Worm (Caenorhabditis elegans) whole organism, L4 larva: ENCODE data around the gene T05A12.4.

Source experiments
- F10B5.3 ChIP-seq: sonication (generic microtip); optimal IDR thresholded peaks from 2 replicates; lab custom pipeline; 2016; ENCODE audit warnings: mild to moderate bottlenecking, missing genetic modification characterization, missing compliant biosample characterization
- F37D6.2 ChIP-seq: sonication (generic microtip); optimal IDR thresholded peaks from 2 replicates; lab custom pipeline; 2016; ENCODE audit warnings: mild to moderate bottlenecking, missing genetic modification characterization, missing compliant biosample characterization
- F44E2.7 ChIP-seq: fragments of 200-800 bp; sonication (Bioruptor generic); IDR thresholded peaks from 2 replicates; pipeline ENCODE4 v2.1.2; 2022; ENCODE audit warnings: missing genetic modification characterization, missing compliant biosample characterization
- T26A8.4 ChIP-seq: fragments of 200-800 bp; sonication (Bioruptor generic); IDR thresholded peaks from 2 replicates; pipeline ENCODE4 v1.3.6; 2022; ENCODE audit warnings: missing genetic modification characterization, missing compliant biosample characterization
- Y5F2A.4 ChIP-seq: fragments of 200-800 bp; sonication (Bioruptor generic); optimal IDR thresholded peaks from 2 replicates; lab custom pipeline; 2018; ENCODE audit warnings: mild to moderate bottlenecking, missing genetic modification characterization, missing compliant biosample characterization
- aly-2 ChIP-seq: sonication (generic microtip); optimal IDR thresholded peaks from 2 replicates; lab custom pipeline; 2018; ENCODE audit warnings: missing biosample characterization, missing genetic modification characterization
- ceh-28 ChIP-seq: fragments of 150-350 bp; optimal IDR thresholded peaks from 2 replicates; lab custom pipeline; 2014; ENCODE audit warnings: missing biosample characterization, missing genetic modification reagents, missing genetic modification characterization
- ceh-32 ChIP-seq: sonication (generic microtip); optimal IDR thresholded peaks from 2 replicates; lab custom pipeline; 2016; ENCODE audit warnings: mild to moderate bottlenecking, missing genetic modification characterization, missing compliant biosample characterization; ENCODE audit not compliant: poor library complexity
- cey-2 ChIP-seq: sonication (generic microtip); optimal IDR thresholded peaks from 3 replicates; lab custom pipeline; 2017; ENCODE audit warnings: missing genetic modification characterization, mild to moderate bottlenecking, missing compliant biosample characterization, antibody characterized with exemption, borderline replicate concordance; ENCODE audit not compliant: insufficient read depth
- daf-12 ChIP-seq: fragments of 150-350 bp; optimal IDR thresholded peaks from 2 replicates; lab custom pipeline; 2014; ENCODE audit warnings: missing biosample characterization, missing genetic modification reagents, missing genetic modification characterization
- dmd-6 ChIP-seq: fragments of 200-800 bp; sonication (Bioruptor generic); IDR thresholded peaks from 2 replicates; pipeline ENCODE4 v1.3.6; 2022; ENCODE audit warnings: missing genetic modification reagents, missing genetic modification characterization, missing compliant biosample characterization
- dmd-8 ChIP-seq: fragments of 200-800 bp; sonication (Bioruptor generic); IDR thresholded peaks from 2 replicates; pipeline ENCODE4 v1.3.6; 2022; ENCODE audit warnings: missing genetic modification characterization, missing compliant biosample characterization
- dmd-9 ChIP-seq: fragments of 200-800 bp; sonication (Bioruptor generic); IDR thresholded peaks from 2 replicates; pipeline ENCODE4 v1.3.6; 2022; ENCODE audit warnings: missing genetic modification reagents, missing genetic modification characterization, missing compliant biosample characterization
- dpl-1 ChIP-seq: fragments of 150-350 bp; optimal IDR thresholded peaks from 2 replicates; lab custom pipeline; 2014; ENCODE audit warnings: missing biosample characterization, missing genetic modification reagents, missing genetic modification characterization
- egl-27 ChIP-seq: sonication (generic microtip); optimal IDR thresholded peaks from 3 replicates; lab custom pipeline; 2017; ENCODE audit warnings: missing biosample characterization, missing genetic modification reagents, missing genetic modification characterization
- egl-43 ChIP-seq: fragments of 200-800 bp; sonication (Bioruptor generic); IDR thresholded peaks from 2 replicates; pipeline ENCODE4 v1.3.6; 2022; ENCODE audit warnings: missing genetic modification reagents, missing genetic modification characterization, missing compliant biosample characterization
- fkh-10 ChIP-seq: fragments of 150-350 bp; optimal IDR thresholded peaks from 2 replicates; lab custom pipeline; 2014; ENCODE audit warnings: missing biosample characterization, missing genetic modification reagents, missing genetic modification characterization
- fos-1 ChIP-seq: fragments of 150-350 bp; optimal IDR thresholded peaks from 2 replicates; lab custom pipeline; 2014; ENCODE audit warnings: missing biosample characterization, missing genetic modification characterization
- hif-1 ChIP-seq, 2 experiments: sonication (generic microtip); optimal IDR thresholded peaks; 2 replicates each; lab custom pipeline; 2016 to 2017; ENCODE audit warnings: missing compliant biosample characterization in 2 of 2, missing genetic modification characterization in 2 of 2, missing genetic modification reagents in 2 of 2, missing genotype in 2 of 2, mild to moderate bottlenecking in 1 of 2
- hlh-11 ChIP-seq: fragments of 200-800 bp; sonication (Bioruptor generic); optimal IDR thresholded peaks from 2 replicates; lab custom pipeline; 2018; ENCODE audit warnings: mild to moderate bottlenecking, missing genetic modification characterization, missing compliant biosample characterization
- hlh-30 ChIP-seq: sonication (generic microtip); optimal IDR thresholded peaks from 2 replicates; lab custom pipeline; 2017; ENCODE audit warnings: antibody characterized with exemption, mild to moderate bottlenecking, missing genetic modification characterization, missing compliant biosample characterization; ENCODE audit not compliant: insufficient read depth
- hmg-1.1 ChIP-seq: fragments of 200-800 bp; sonication (Bioruptor generic); IDR thresholded peaks from 2 replicates; pipeline ENCODE4 v1.3.6; 2022; ENCODE audit warnings: missing genetic modification reagents, missing genetic modification characterization, missing compliant biosample characterization
- jun-1 ChIP-seq: fragments of 150-350 bp; optimal IDR thresholded peaks from 2 replicates; lab custom pipeline; 2014; ENCODE audit warnings: missing biosample characterization, missing genetic modification reagents, missing genetic modification characterization
- lin-1 ChIP-seq: fragments of 200-800 bp; sonication (Bioruptor generic); IDR thresholded peaks from 2 replicates; pipeline ENCODE4 v1.3.6; 2022; ENCODE audit warnings: missing genetic modification reagents, missing genetic modification characterization, missing compliant biosample characterization
- lin-13 ChIP-seq: fragments of 150-350 bp; optimal IDR thresholded peaks from 2 replicates; lab custom pipeline; 2014; ENCODE audit warnings: missing biosample characterization, missing genetic modification reagents, missing genetic modification characterization
- madf-5 ChIP-seq, 2 experiments: fragments of 200-800 bp; sonication (Bioruptor generic); IDR thresholded peaks; 2 replicates each; pipeline ENCODE4 v1.3.6; 2022; ENCODE audit warnings: missing compliant biosample characterization in 2 of 2, missing genetic modification characterization in 2 of 2
- madf-9 ChIP-seq: fragments of 200-800 bp; sonication (Bioruptor generic); conservative IDR thresholded peaks from 2 replicates; pipeline ENCODE4 v1.3.6; 2022; ENCODE audit warnings: missing genetic modification reagents, missing genetic modification characterization, missing compliant biosample characterization
- mdt-29 ChIP-seq: fragments of 200-800 bp; sonication (Bioruptor generic); IDR thresholded peaks from 2 replicates; pipeline ENCODE4 v1.3.6; 2022; ENCODE audit warnings: missing genetic modification reagents, missing genetic modification characterization, missing compliant biosample characterization
- mes-2 ChIP-seq: sonication (generic microtip); optimal IDR thresholded peaks from 2 replicates; lab custom pipeline; 2016; ENCODE audit warnings: missing genotype, mild to moderate bottlenecking, missing genetic modification characterization, missing compliant biosample characterization; ENCODE audit not compliant: poor library complexity, severe bottlenecking
- mxl-2 ChIP-seq: fragments of 200-800 bp; sonication (Bioruptor generic); conservative IDR thresholded peaks from 2 replicates; pipeline ENCODE4 v1.3.6; 2022; ENCODE audit warnings: missing genetic modification reagents, missing genetic modification characterization, missing compliant biosample characterization
- mxl-3 ChIP-seq: fragments of 200-800 bp; sonication (Bioruptor generic); optimal IDR thresholded peaks from 2 replicates; lab custom pipeline; 2018; ENCODE audit warnings: mild to moderate bottlenecking, missing genetic modification characterization, missing compliant biosample characterization
- nhr-10 ChIP-seq: fragments of 150-350 bp; optimal IDR thresholded peaks from 2 replicates; lab custom pipeline; 2014; ENCODE audit warnings: missing biosample characterization, missing genetic modification characterization
- nhr-102 ChIP-seq: sonication (generic microtip); optimal IDR thresholded peaks from 2 replicates; lab custom pipeline; 2016; ENCODE audit warnings: mild to moderate bottlenecking, missing genetic modification characterization, moderate library complexity, missing compliant biosample characterization
- nhr-11 ChIP-seq: fragments of 150-350 bp; optimal IDR thresholded peaks from 2 replicates; lab custom pipeline; 2014; ENCODE audit warnings: missing biosample characterization, missing genetic modification characterization
- nhr-41 ChIP-seq: fragments of 200-800 bp; sonication (Bioruptor generic); IDR thresholded peaks from 2 replicates; pipeline ENCODE4 v1.3.6; 2022; ENCODE audit warnings: missing genetic modification reagents, missing genetic modification characterization, missing compliant biosample characterization
- nhr-48 ChIP-seq: sonication (generic microtip); optimal IDR thresholded peaks from 2 replicates; lab custom pipeline; 2016; ENCODE audit warnings: mild to moderate bottlenecking, missing genetic modification characterization, missing compliant biosample characterization
- nhr-6 ChIP-seq: fragments of 150-350 bp; optimal IDR thresholded peaks from 2 replicates; lab custom pipeline; 2014; ENCODE audit warnings: missing biosample characterization, missing genetic modification characterization
- nhr-76 ChIP-seq: fragments of 150-350 bp; optimal IDR thresholded peaks from 2 replicates; lab custom pipeline; 2014; ENCODE audit warnings: missing biosample characterization, missing genetic modification characterization
- pha-4 ChIP-seq, 2 experiments: fragments of 150-350 bp in 1 of 2; fragments of 200-800 bp in 1 of 2; sonication (Bioruptor generic) in 1 of 2; IDR thresholded peaks in 1 of 2; optimal IDR thresholded peaks in 1 of 2; 2 replicates each; pipeline versions ENCODE4 v1.3.6 to Lab custom; 2014 to 2022; ENCODE audit warnings: missing genetic modification characterization in 2 of 2, missing genetic modification reagents in 2 of 2, missing biosample characterization in 1 of 2, missing compliant biosample characterization in 1 of 2
- rbr-2 ChIP-seq: sonication (generic microtip); optimal IDR thresholded peaks from 2 replicates; lab custom pipeline; 2016; ENCODE audit warnings: missing genotype, missing genetic modification characterization, missing compliant biosample characterization
- skn-1 ChIP-seq: fragments of 150-350 bp; optimal IDR thresholded peaks from 2 replicates; lab custom pipeline; 2014; ENCODE audit warnings: missing biosample characterization, missing genetic modification characterization
- snpc-1.2 ChIP-seq: fragments of 200-800 bp; sonication (Bioruptor generic); IDR thresholded peaks from 2 replicates; pipeline ENCODE4 v1.3.6; 2022; ENCODE audit warnings: missing genetic modification reagents, missing genetic modification characterization, missing compliant biosample characterization
- tag-97 ChIP-seq: fragments of 200-800 bp; sonication (Bioruptor generic); IDR thresholded peaks from 2 replicates; pipeline ENCODE4 v1.3.6; 2022; ENCODE audit warnings: missing genetic modification characterization, missing compliant biosample characterization
- tra-1 ChIP-seq: fragments of 200-800 bp; sonication (Bioruptor generic); IDR thresholded peaks from 2 replicates; pipeline ENCODE4 v1.3.6; 2022; ENCODE audit warnings: missing genetic modification reagents, missing genetic modification characterization, missing compliant biosample characterization
- unc-130 ChIP-seq: sonication (generic microtip); optimal IDR thresholded peaks from 2 replicates; lab custom pipeline; 2016; ENCODE audit warnings: missing genetic modification reagents, missing genetic modification characterization, missing compliant biosample characterization
- unc-39 ChIP-seq: sonication (generic microtip); optimal IDR thresholded peaks from 2 replicates; lab custom pipeline; 2017; ENCODE audit warnings: missing biosample characterization, missing genetic modification characterization
- vab-7 ChIP-seq: fragments of 200-800 bp; sonication (Bioruptor generic); IDR thresholded peaks from 2 replicates; pipeline ENCODE4 v1.3.6; 2022; ENCODE audit warnings: missing genetic modification reagents, missing genetic modification characterization, missing compliant biosample characterization
- zfp-2 ChIP-seq: sonication (generic microtip); optimal IDR thresholded peaks from 2 replicates; lab custom pipeline; 2016; ENCODE audit warnings: mild to moderate bottlenecking, missing genetic modification characterization, missing compliant biosample characterization
- zfp-3 ChIP-seq: fragments of 200-800 bp; sonication (Bioruptor generic); conservative IDR thresholded peaks from 2 replicates; pipeline ENCODE4 v1.3.6; 2022; ENCODE audit warnings: missing genetic modification reagents, missing genetic modification characterization, missing compliant biosample characterization
- zip-11 ChIP-seq: fragments of 200-800 bp; sonication (Bioruptor generic); IDR thresholded peaks from 2 replicates; pipeline ENCODE4 v1.3.6; 2022; ENCODE audit warnings: missing genetic modification characterization, missing compliant biosample characterization

Gene T05A12.4

ce11 chrIV:6887601-6888099 lies at the start of gene T05A12.4, which contains the start of gene T05A12.3:
T05A12.4 (plus strand) TSS chrIV:6887948.
T05A12.3 (minus strand) TSS chrIV:6887651.
- TF ChIP-seq pha-4 (GFP tag; IDR thresholded peaks at IDR 0.05; lab: Robert Waterston, UW): no peak
- no peak for TF ChIP-seq pha-4 (tag; optimal IDR thresholded peaks at IDR 0.05; lab: Kevin White, UChicago)
- TF ChIP-seq madf-9: no peak
- TF ChIP-seq nhr-102 (tag; lab: Kevin White, UChicago): no peak
- TF ChIP-seq nhr-6: peak; percentile 44
- TF ChIP-seq daf-12: no peak
- TF ChIP-seq aly-2: no peak
- TF ChIP-seq tag-97 (GFP tag; lab: Robert Waterston, UW): no peak
- TF ChIP-seq T26A8.4 (GFP tag; lab: Robert Waterston, UW): no peak
- TF ChIP-seq dmd-6 (GFP tag; lab: Robert Waterston, UW): peak; percentile 46
- no peak for TF ChIP-seq unc-39 (tag; lab: Kevin White, UChicago)
- TF ChIP-seq unc-130 (GFP tag; lab: Kevin White, UChicago): peak; percentile 86
- no peak for TF ChIP-seq jun-1
- TF ChIP-seq dmd-8 (GFP tag; lab: Robert Waterston, UW): no peak
- no peak for TF ChIP-seq F37D6.2 (tag; lab: Kevin White, UChicago)
- TF ChIP-seq nhr-48 (tag; lab: Kevin White, UChicago): peak; percentile 24
- peak; percentile 39 for TF ChIP-seq ceh-28 (tag; lab: Kevin White, UChicago)
- TF ChIP-seq egl-43: no peak
- no peak for TF ChIP-seq rbr-2 (tag; lab: Kevin White, UChicago)
- no peak for TF ChIP-seq F44E2.7 (GFP tag; lab: Robert Waterston, UW)
- no peak for TF ChIP-seq skn-1
- TF ChIP-seq mes-2 (tag; lab: Kevin White, UChicago): no peak
- peak; percentile 78 for TF ChIP-seq mxl-3 (GFP tag; lab: Kevin White, UChicago)
- TF ChIP-seq zfp-3 (GFP tag; lab: Robert Waterston, UW): no peak
- no peak for TF ChIP-seq zfp-2
- 0 out of 2 replicates have a peak, but pooled peaks have one; percentile 21 for TF ChIP-seq dmd-9 (GFP tag; lab: Robert Waterston, UW)
- TF ChIP-seq fos-1 (tag; lab: Kevin White, UChicago): no peak
- no peak for TF ChIP-seq hmg-1.1
- no peak for TF ChIP-seq mxl-2
- TF ChIP-seq tra-1: no peak; the same call in 1 of the 2 replicates
- TF ChIP-seq lin-13 (GFP tag; lab: Kevin White, UChicago): no peak
- no peak for TF ChIP-seq hlh-11
- peak; percentile 91 for TF ChIP-seq snpc-1.2 (GFP tag; lab: Robert Waterston, UW)
- TF ChIP-seq Y5F2A.4 (GFP tag; lab: Kevin White, UChicago): no peak
- no peak for TF ChIP-seq nhr-76 (tag; lab: Kevin White, UChicago)
- no peak for TF ChIP-seq lin-1 (GFP tag; lab: Robert Waterston, UW)
- no peak for TF ChIP-seq vab-7 (GFP tag; lab: Robert Waterston, UW)
- no peak for TF ChIP-seq ceh-32 (tag; lab: Kevin White, UChicago)
- no peak for TF ChIP-seq F10B5.3
- no peak for TF ChIP-seq nhr-41 (GFP tag; lab: Robert Waterston, UW)
- no peak for TF ChIP-seq cey-2 (tag; lab: Kevin White, UChicago)
- no peak for TF ChIP-seq zip-11 (GFP tag; lab: Robert Waterston, UW)

ce11 chrIV:6839091-6839522 lies 48.6 kb upstream of the T05A12.4 start:
- TF ChIP-seq dpl-1 (GFP tag; lab: Kevin White, UChicago): peak; percentile 28
- no peak for TF ChIP-seq ceh-28 (tag; lab: Kevin White, UChicago)
- TF ChIP-seq nhr-11 (tag; lab: Kevin White, UChicago): peak; percentile 85
- TF ChIP-seq hmg-1.1: peak; percentile 79
- TF ChIP-seq mdt-29 (GFP tag; lab: Robert Waterston, UW): no peak
- TF ChIP-seq fkh-10 (GFP tag; lab: Kevin White, UChicago): peak; percentile 33
- no peak; the same call in none of the 2 replicates for TF ChIP-seq T26A8.4 (GFP tag; lab: Robert Waterston, UW)
- no peak for TF ChIP-seq madf-5 (GFP tag; IDR thresholded peaks at IDR 0.05; lab: Robert Waterston, UW)
- peak in 1 of 2 experiments; percentile 93 for TF ChIP-seq hif-1 (tag; optimal IDR thresholded peaks at IDR 0.05; lab: Kevin White, UChicago)
- TF ChIP-seq tag-97 (GFP tag; lab: Robert Waterston, UW): no peak
- TF ChIP-seq dmd-6 (GFP tag; lab: Robert Waterston, UW): peak; percentile 94
- peak; percentile 71 for TF ChIP-seq nhr-102 (tag; lab: Kevin White, UChicago)
- TF ChIP-seq hlh-30 (tag; lab: Kevin White, UChicago): peak; percentile 80
- TF ChIP-seq egl-27 (tag; lab: Kevin White, UChicago): no peak
- TF ChIP-seq tra-1: peak; percentile 72
- no peak for TF ChIP-seq nhr-10
- TF ChIP-seq cey-2 (tag; lab: Kevin White, UChicago): no peak
- TF ChIP-seq dmd-8 (GFP tag; lab: Robert Waterston, UW): no peak
